Worm (Caenorhabditis elegans) whole organism, L4/young adult: Measurements from ENCODE around the gene T04H1.13.

Source experiments
- W03F9.2 ChIP-seq: fragments of 150-350 bp; optimal IDR thresholded peaks from 2 replicates; lab custom pipeline; 2014; ENCODE audit warnings: missing biosample characterization, missing genetic modification characterization
- dao-5 ChIP-seq: sonication (generic microtip); optimal IDR thresholded peaks from 2 replicates; lab custom pipeline; 2016; ENCODE audit warnings: missing genotype, missing genetic modification characterization, moderate library complexity, missing compliant biosample characterization
- him-1 ChIP-seq: sonication (generic microtip); optimal IDR thresholded peaks from 2 replicates; lab custom pipeline; 2016; ENCODE audit warnings: missing genotype, missing genetic modification reagents, missing genetic modification characterization, missing compliant biosample characterization

Gene T04H1.13

ce11 chrV:12256398-12256797 is 11.6 kb upstream of the T04H1.13 start, which contains the start of gene ugt-55:
ugt-55 (plus strand) TSS chrV:12256698.
- no peak for TF ChIP-seq him-1 (tag; lab: Kevin White, UChicago)
- no peak for TF ChIP-seq dao-5 (tag; lab: Kevin White, UChicago)
- TF ChIP-seq W03F9.2 (tag; lab: Kevin White, UChicago): no peak

- no peak for TF ChIP-seq W03F9.2 (tag; lab: Kevin White, UChicago)
- TF ChIP-seq him-1 (tag; lab: Kevin White, UChicago): no peak
- no peak for TF ChIP-seq dao-5 (tag; lab: Kevin White, UChicago)
Observed at ce11 chrV:12255343-12255742, 10.5 kb upstream of the T04H1.13 start, which contains the start of gene T04H1.12. T04H1.12 (plus strand) TSS chrV:12255643.

ce11 chrV:12252272-12252671 is 7.4 kb upstream of the T04H1.13 start, which contains the start of gene lrx-1:
lrx-1 (plus strand) TSS chrV:12252572.
- TF ChIP-seq W03F9.2 (tag; lab: Kevin White, UChicago) (no peak), him-1 (tag; lab: Kevin White, UChicago) (no peak), dao-5 (tag; lab: Kevin White, UChicago) (no peak)

- TF ChIP-seq dao-5 (tag; lab: Kevin White, UChicago) (no peak), him-1 (tag; lab: Kevin White, UChicago) (no peak), W03F9.2 (tag; lab: Kevin White, UChicago) (no peak)
Observed at ce11 chrV:12251041-12251440, 6.2 kb upstream of the T04H1.13 start, which contains the start of gene T04H1.5. T04H1.5 (plus strand) TSS chrV:12251341.

DNA sequence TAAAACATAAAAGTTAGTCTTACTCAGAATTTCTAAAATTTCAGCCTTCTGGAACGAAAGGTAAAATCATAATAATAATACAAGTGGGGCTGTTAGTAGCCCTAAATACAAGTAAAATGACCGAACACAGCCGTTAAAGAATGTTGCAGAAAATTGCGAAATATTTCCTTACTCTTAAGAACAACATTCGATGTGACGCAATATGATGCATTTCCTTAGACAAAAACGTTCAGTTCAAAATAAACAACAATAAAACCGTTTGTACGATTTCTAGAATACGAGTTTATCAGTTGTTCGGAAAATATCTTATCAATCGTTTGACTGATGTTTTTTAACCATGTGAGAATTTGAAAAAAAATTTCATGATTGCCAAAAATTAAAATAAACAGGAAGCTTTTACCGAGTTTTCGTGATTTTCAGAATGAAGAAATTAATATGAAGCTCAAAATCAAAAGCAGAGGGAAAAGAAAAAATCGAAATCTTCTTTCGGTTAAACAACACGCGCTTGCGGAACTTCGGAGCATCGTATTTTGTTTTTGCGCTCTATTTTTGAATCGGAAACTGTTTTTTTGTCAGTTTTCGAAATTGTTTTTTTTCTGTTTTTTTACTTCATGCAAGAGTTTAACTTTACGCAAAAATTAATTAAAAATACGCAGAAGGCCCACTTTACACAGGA is 1.1 kb upstream of the T04H1.13 start:
- TF ChIP-seq W03F9.2 (tag; lab: Kevin White, UChicago) (no peak), dao-5 (tag; lab: Kevin White, UChicago) (no peak), him-1 (tag; lab: Kevin White, UChicago) (no peak)

ce11 chrV:12241126-12241525 is 3.7 kb downstream of the T04H1.13 start, which contains the start of gene ttr-22:
ttr-22 (plus strand) TSS chrV:12241426.
- no peak for TF ChIP-seq dao-5 (tag; lab: Kevin White, UChicago)
- TF ChIP-seq him-1 (tag; lab: Kevin White, UChicago): no peak
- no peak for TF ChIP-seq W03F9.2 (tag; lab: Kevin White, UChicago)

- no peak for TF ChIP-seq W03F9.2 (tag; lab: Kevin White, UChicago)
- TF ChIP-seq dao-5 (tag; lab: Kevin White, UChicago): no peak
- TF ChIP-seq him-1 (tag; lab: Kevin White, UChicago): no peak
Observed at ce11 chrV:12235502-12235901, 9.3 kb downstream of the T04H1.13 start.

- TF ChIP-seq dao-5 (tag; lab: Kevin White, UChicago) (no peak), him-1 (tag; lab: Kevin White, UChicago) (no peak), W03F9.2 (tag; lab: Kevin White, UChicago) (no peak)
Observed at ce11 chrV:12234293-12235004, 10.4 kb downstream of the T04H1.13 start, which contains the start of gene myo-3. myo-3 (minus strand) TSS chrV:12234343.

DNA sequence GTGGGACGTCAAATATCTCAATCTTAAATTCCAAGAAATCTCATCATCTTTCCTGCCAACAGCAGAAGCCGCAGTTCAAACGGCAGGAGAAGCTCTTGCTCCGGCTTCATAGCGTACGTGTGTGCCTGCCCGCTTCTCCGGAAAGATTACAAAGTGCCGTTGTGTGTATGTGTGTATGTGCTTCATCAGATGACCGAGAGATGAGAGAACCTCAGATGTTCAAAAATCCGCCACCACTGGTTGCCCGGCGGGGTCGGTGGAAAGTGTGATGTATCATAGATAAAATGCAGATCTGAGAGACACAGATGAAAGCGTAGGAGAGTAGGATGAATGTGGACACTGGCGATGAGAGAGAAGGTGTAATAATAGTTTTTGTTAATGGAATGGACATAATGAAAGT is 11.4 kb downstream of the T04H1.13 start:
- TF ChIP-seq W03F9.2 (tag; lab: Kevin White, UChicago) (no peak), dao-5 (tag; lab: Kevin White, UChicago) (no peak), him-1 (tag; lab: Kevin White, UChicago) (no peak)

DNA sequence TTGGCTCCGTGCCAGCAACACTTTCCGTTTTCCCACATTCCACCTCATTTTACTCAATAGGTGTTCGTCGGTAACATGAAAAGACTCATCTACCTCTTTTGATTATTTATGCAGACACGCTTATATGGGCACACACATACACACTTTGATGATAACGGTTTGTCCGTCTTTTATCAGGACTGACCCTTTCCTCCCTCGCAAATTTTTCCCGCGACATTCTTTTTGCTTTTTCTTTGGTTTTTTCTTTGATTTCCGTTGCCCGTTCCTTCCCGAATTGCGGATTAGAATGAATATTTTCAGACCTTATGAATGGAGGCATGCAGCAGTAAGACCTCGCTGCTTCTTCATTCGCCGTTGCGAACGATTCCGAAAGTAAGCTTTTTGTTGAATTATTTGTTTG is 31.8 kb downstream of the T04H1.13 start, which contains the start of gene vab-8:
TSS of gene vab-8 (plus strand) at position 301 of the 400 bp plus-strand sequence.
- TF ChIP-seq him-1 (tag; lab: Kevin White, UChicago): no peak
- TF ChIP-seq dao-5 (tag; lab: Kevin White, UChicago): no peak
- no peak for TF ChIP-seq W03F9.2 (tag; lab: Kevin White, UChicago)

DNA sequence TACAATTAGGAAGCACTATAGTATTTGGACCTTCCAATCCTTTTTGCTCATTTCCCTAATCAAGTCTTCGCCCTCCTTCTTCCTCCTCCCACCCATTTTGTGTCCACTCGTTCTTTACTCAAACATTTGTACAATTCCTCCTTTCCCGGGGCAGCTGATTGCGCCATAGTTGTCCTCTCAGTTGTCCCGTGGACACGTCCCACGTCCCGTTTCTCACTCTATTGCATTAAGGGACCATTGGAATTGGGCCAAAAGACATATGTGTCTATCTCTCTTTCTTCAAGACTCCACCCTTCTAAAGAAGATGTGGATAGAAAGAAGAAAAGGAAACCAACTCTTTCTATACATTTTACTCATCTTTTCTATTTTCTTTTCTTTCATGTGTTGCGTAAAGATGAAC is 33.7 kb downstream of the T04H1.13 start:
- no peak for TF ChIP-seq him-1 (tag; lab: Kevin White, UChicago)
- no peak for TF ChIP-seq dao-5 (tag; lab: Kevin White, UChicago)
- no peak for TF ChIP-seq W03F9.2 (tag; lab: Kevin White, UChicago)

ce11 chrV:12209951-12210350 is 34.9 kb downstream of the T04H1.13 start:
- TF ChIP-seq W03F9.2 (tag; lab: Kevin White, UChicago): no peak
- TF ChIP-seq him-1 (tag; lab: Kevin White, UChicago): no peak
- TF ChIP-seq dao-5 (tag; lab: Kevin White, UChicago): no peak

- TF ChIP-seq him-1 (tag; lab: Kevin White, UChicago) (no peak), W03F9.2 (tag; lab: Kevin White, UChicago) (no peak), dao-5 (tag; lab: Kevin White, UChicago) (no peak)
Observed at ce11 chrV:12208678-12209077, 36.2 kb downstream of the T04H1.13 start.
